Fruit fly (Drosophila melanogaster): ENCODE measurements around the gene CG13784.

The CG13784 gene

dm6 chr2L:7258105-7258504 is 38.3 kb upstream of the CG13784 start (continued):
- peak; percentile 56; the same call in 2 of the 4 replicates for TF ChIP-seq Gug (GFP tag; IDR thresholded peaks at IDR 0.05)
- peak; percentile 15; the same call in 1 of the 2 replicates for TF ChIP-seq CG6272 (GFP tag; IDR thresholded peaks at IDR 0.05)
- TF ChIP-seq sisA (GFP tag; IDR thresholded peaks at IDR 0.05), result peak; percentile 54
- no peak for TF ChIP-seq CG2202 (tag; optimal IDR thresholded peaks at IDR 0.05)
- TF ChIP-seq wdn (GFP tag; IDR thresholded peaks at IDR 0.05), result no peak
- TF ChIP-seq row (GFP tag; IDR thresholded peaks at IDR 0.05), result 0 out of 3 replicates have a peak, but pooled peaks have one; percentile 18
- TF ChIP-seq CG9437 (GFP tag; optimal IDR thresholded peaks at IDR 0.05), result no peak
- 0 out of 2 replicates have a peak, but pooled peaks have one; percentile 8 for TF ChIP-seq Adf1 (GFP tag; IDR thresholded peaks at IDR 0.05)
- no peak for TF ChIP-seq tll (GFP tag; optimal IDR thresholded peaks at IDR 0.05)
- TF ChIP-seq CG10366 (GFP tag; IDR thresholded peaks at IDR 0.05), result peak; percentile 55
- TF ChIP-seq ro (GFP tag; IDR thresholded peaks at IDR 0.05), result no peak
- peak; percentile 53 for TF ChIP-seq CG1603 (tag; optimal IDR thresholded peaks at IDR 0.05)
- TF ChIP-seq CG17829 (tag; optimal IDR thresholded peaks at IDR 0.05), result peak; percentile 67
- no peak for TF ChIP-seq CG15011 (GFP tag; optimal IDR thresholded peaks at IDR 0.05)
- TF ChIP-seq Antp (GFP tag; optimal IDR thresholded peaks at IDR 0.05), result peak; percentile 59
- peak; percentile 52 for TF ChIP-seq CG17912 (GFP tag; optimal IDR thresholded peaks at IDR 0.05)
- peak; percentile 29 for TF ChIP-seq fd3F (GFP tag; optimal IDR thresholded peaks at IDR 0.05)
- no peak for TF ChIP-seq Side (GFP tag; optimal IDR thresholded peaks at IDR 0.05)
- peak; percentile 51 for TF ChIP-seq bab2 (GFP tag; optimal IDR thresholded peaks at IDR 0.05)
- TF ChIP-seq scrt (GFP tag; optimal IDR thresholded peaks at IDR 0.05), result peak; percentile 12
- no peak for TF ChIP-seq sr (GFP tag; IDR thresholded peaks at IDR 0.05)
- TF ChIP-seq mam (GFP tag; optimal IDR thresholded peaks at IDR 0.05), result peak; percentile 55
- TF ChIP-seq CG14710 (tag; optimal IDR thresholded peaks at IDR 0.05), result peak; percentile 38
- peak; percentile 45 for TF ChIP-seq HLH54F (GFP tag; optimal IDR thresholded peaks at IDR 0.05)
- TF ChIP-seq Oaz (GFP tag; IDR thresholded peaks at IDR 0.05), result peak; percentile 11; the same call in 1 of the 2 replicates
- TF ChIP-seq Atf-2 (GFP tag; optimal IDR thresholded peaks at IDR 0.05), result peak; percentile 36
- TF ChIP-seq Ets97D (GFP tag; optimal IDR thresholded peaks at IDR 0.05), result peak; percentile 18
- TF ChIP-seq CG7271 (tag; optimal IDR thresholded peaks at IDR 0.05), result no peak
- peak; percentile 52 for TF ChIP-seq CG3847 (GFP tag; IDR thresholded peaks at IDR 0.05)
- no peak for TF ChIP-seq z (GFP tag; IDR thresholded peaks at IDR 0.05)
- no peak for TF ChIP-seq slou (GFP tag; optimal IDR thresholded peaks at IDR 0.05)
- TF ChIP-seq Opbp (GFP tag; IDR thresholded peaks at IDR 0.05; ENCODE audit: partially characterized antibody), result peak; percentile 53; the same call in 1 of the 3 replicates
- peak; percentile 42 for TF ChIP-seq Blimp-1 (GFP tag; optimal IDR thresholded peaks at IDR 0.05)
- no peak for TF ChIP-seq dm (GFP tag; optimal IDR thresholded peaks at IDR 0.05)
- peak; percentile 96 for TF ChIP-seq Dip2 (GFP tag; IDR thresholded peaks at IDR 0.05)
- peak; percentile 36 to 71 for TF ChIP-seq chif (GFP tag; optimal IDR thresholded peaks at IDR 0.05)
- TF ChIP-seq unpg (GFP tag; optimal IDR thresholded peaks at IDR 0.05), result peak; percentile 34
- TF ChIP-seq Trl (optimal IDR thresholded peaks at IDR 0.05), result no peak
- peak; percentile 62 for TF ChIP-seq Trl (GFP tag; optimal IDR thresholded peaks at IDR 0.05)
- TF ChIP-seq CG6791 (GFP tag; IDR thresholded peaks at IDR 0.05; ENCODE audit: partially characterized antibody), result peak; percentile 59; the same call in 2 of the 3 replicates
- TF ChIP-seq CG10565 (GFP tag; optimal IDR thresholded peaks at IDR 0.05), result no peak
- TF ChIP-seq wor (GFP tag; IDR thresholded peaks at IDR 0.05), result no peak; the same call in 1 of the 2 replicates
- 0 out of 3 replicates have a peak, but pooled peaks have one; percentile 23 for TF ChIP-seq ase (GFP tag; IDR thresholded peaks at IDR 0.05)
- TF ChIP-seq ken (GFP tag; IDR thresholded peaks at IDR 0.05), result 0 out of 3 replicates have a peak, but pooled peaks have one; percentile 45
- TF ChIP-seq CG32767 (GFP tag; IDR thresholded peaks at IDR 0.05), result no peak
- TF ChIP-seq Myb (GFP tag; optimal IDR thresholded peaks at IDR 0.05), result peak; percentile 36
- no peak for TF ChIP-seq dimm (GFP tag; IDR thresholded peaks at IDR 0.05)
- TF ChIP-seq sens (GFP tag), result peak; percentile 86
- TF ChIP-seq ash1 (GFP tag; optimal IDR thresholded peaks at IDR 0.05), result no peak
- TF ChIP-seq sug (tag; optimal IDR thresholded peaks at IDR 0.05), result peak; percentile 48
- peak; percentile 27 for TF ChIP-seq Nf-YC (tag; optimal IDR thresholded peaks at IDR 0.05)
- TF ChIP-seq CG13424 (tag; optimal IDR thresholded peaks at IDR 0.05), result peak; percentile 42

Measured in whole organism, embryonic.